Fruit fly (Drosophila melanogaster) Kc167 (cell line): ENCODE results near the gene DCAF12.

ENCODE experiments used
- h ChIP-seq: fragments of >200 bp; optimal IDR thresholded peaks from 3 replicates; lab custom pipeline; 2018; ENCODE audit warnings: missing external identifiers
- psq ChIP-seq: fragments of >200 bp; optimal IDR thresholded peaks from 2 replicates; lab custom pipeline; 2017; ENCODE audit warnings: missing external identifiers

dm6 chr3R:11989996-11990395 lies 26.8 kb downstream of the DCAF12 start:
- TF ChIP-seq psq (lab: Kevin White, UChicago) (no peak), h (lab: Kevin White, UChicago) (no peak)
